Fruit fly (Drosophila melanogaster): ENCODE data around the gene CG14712.

dm6 chr3R:11673955-11674663, 45.5 kb downstream of the CG14712 start, which contains the start of gene CG14715:
- TF ChIP-seq Mnt (GFP tag; optimal IDR thresholded peaks at IDR 0.05) (peak; percentile 39), CG11617 (GFP tag; optimal IDR thresholded peaks at IDR 0.05) (peak; percentile 9), Crg-1 (GFP tag; optimal IDR thresholded peaks at IDR 0.05) (no peak)
